Worm (Caenorhabditis elegans): ENCODE results near the gene sre-38.

Gene sre-38

DNA sequence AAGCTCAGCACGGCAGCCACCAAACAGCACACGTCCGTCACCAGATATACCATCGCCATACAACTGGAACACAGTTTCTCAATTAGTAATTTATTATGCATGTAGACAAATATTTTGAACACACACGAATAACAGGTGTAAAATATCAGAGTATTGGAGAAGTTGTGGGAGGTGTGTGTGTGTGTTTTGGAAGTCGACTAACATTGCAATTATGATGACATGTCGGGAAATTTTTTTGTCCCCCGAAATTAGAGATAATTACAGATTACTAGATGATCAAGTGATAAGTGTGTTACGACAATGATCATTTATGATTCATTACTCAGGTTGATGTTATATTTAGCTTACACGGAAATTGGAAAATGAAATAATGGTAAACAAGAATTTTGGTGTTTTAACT lies 27.6 kb upstream of the sre-38 start, which contains the start of gene Y57A10C.8:
TSS of gene Y57A10C.8 (minus strand) at position 101 of the 400 bp plus-strand sequence.
- TF ChIP-seq ama-1 (optimal IDR thresholded peaks at IDR 0.05), result no peak
- TF ChIP-seq unc-62 (GFP tag; optimal IDR thresholded peaks at IDR 0.05 in 1 of 2), result peak in 1 of 2 experiments; percentile 8
- TF ChIP-seq unc-62 (tag; optimal IDR thresholded peaks at IDR 0.05), result no peak

DNA sequence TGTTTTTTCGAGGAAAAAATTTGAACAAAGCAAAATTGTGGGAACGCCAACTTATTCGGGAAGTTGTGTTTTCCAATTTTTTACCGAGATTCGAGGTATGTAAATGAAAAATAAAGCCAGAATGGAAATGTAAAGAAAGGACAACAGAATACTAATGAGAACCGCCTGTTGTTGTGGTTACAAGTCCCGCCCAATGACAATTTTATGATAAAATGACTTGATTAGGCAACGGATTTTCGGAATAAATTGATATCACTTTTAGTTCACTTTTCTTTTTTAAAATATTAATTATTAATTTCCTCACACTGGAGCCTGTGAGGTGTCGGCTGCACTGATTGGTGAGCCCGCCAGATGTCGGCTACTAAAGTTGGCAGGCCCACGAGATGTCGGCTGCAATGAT lies 25.0 kb upstream of the sre-38 start, which contains the start of gene dct-12:
TSS of gene dct-12 (minus strand) at position 101 of the 400 bp plus-strand sequence.
- TF ChIP-seq Y48G9A.11 (GFP tag; IDR thresholded peaks at IDR 0.05) (no peak), unc-62 (GFP tag; optimal IDR thresholded peaks at IDR 0.05 in 1 of 2) (peak in 1 of 2 experiments; percentile 70), unc-62 (tag; optimal IDR thresholded peaks at IDR 0.05) (no peak)

DNA sequence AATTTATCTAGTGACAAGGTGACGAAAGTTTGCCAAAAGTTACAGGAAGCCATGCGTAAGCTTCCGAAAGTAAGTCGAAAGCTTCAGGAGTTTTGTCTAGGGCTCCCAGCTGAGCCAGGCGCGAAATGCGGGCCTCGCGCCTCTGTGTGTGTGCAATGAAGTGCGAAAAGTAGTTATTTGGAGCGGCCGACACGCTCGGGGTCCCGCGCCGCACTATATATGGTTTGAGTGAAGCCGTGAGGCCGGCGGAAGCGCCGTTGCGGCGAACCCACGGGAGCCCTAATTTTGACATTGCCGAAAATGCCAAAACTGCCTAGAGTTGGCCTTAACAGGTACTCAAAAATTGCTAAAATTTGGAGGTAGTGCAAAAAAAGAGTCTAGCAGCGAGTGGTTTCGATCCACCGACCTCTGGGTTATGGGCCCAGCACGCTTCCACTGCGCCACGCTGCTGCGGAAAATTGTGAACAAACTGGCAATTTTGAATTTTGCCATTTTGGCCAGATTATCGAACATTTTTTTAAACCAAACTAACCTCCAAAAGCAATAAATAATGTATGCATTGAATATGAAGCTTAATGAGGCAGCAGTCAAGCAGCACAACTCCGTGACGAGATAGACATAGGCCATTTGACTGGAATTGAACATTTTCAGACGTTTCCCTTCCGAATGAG lies 22.0 kb upstream of the sre-38 start:
- TF ChIP-seq pha-4 (GFP tag; IDR thresholded peaks at IDR 0.05) (peak; percentile 18; the same call in 1 of the 2 replicates), pha-4 (tag; optimal IDR thresholded peaks at IDR 0.05) (no peak), php-3 (GFP tag; IDR thresholded peaks at IDR 0.05) (no peak), F44E2.7 (GFP tag; IDR thresholded peaks at IDR 0.05) (no peak), nhr-11 (tag; optimal IDR thresholded peaks at IDR 0.05) (no peak), lin-15B (tag; optimal IDR thresholded peaks at IDR 0.05) (no peak), dmd-9 (GFP tag; IDR thresholded peaks at IDR 0.05) (0 out of 2 replicates have a peak, but pooled peaks have one; percentile 61), cey-2 (tag; optimal IDR thresholded peaks at IDR 0.05; ENCODE audit: borderline replicate concordance, insufficient read depth) (no peak), vab-7 (GFP tag; IDR thresholded peaks at IDR 0.05) (peak; percentile 42; the same call in 1 of the 2 replicates), saeg-2 (GFP tag; IDR thresholded peaks at IDR 0.05) (no peak), egl-43 (GFP tag; IDR thresholded peaks at IDR 0.05) (peak; percentile 57; the same call in 1 of the 2 replicates), dmd-8 (GFP tag; IDR thresholded peaks at IDR 0.05) (0 out of 2 replicates have a peak, but pooled peaks have one; percentile 47), ceh-82 (tag; optimal IDR thresholded peaks at IDR 0.05) (no peak), set-16 (GFP tag; IDR thresholded peaks at IDR 0.05) (peak; percentile 62), daf-8 (GFP tag; IDR thresholded peaks at IDR 0.05) (no peak), lim-7 (GFP tag; IDR thresholded peaks at IDR 0.05) (peak; percentile 63; the same call in 1 of the 2 replicates), Y75B8A.6 (GFP tag; IDR thresholded peaks at IDR 0.05) (no peak), daf-12 (tag; optimal IDR thresholded peaks at IDR 0.05) (no peak), aha-1 (tag) (no peak)

DNA sequence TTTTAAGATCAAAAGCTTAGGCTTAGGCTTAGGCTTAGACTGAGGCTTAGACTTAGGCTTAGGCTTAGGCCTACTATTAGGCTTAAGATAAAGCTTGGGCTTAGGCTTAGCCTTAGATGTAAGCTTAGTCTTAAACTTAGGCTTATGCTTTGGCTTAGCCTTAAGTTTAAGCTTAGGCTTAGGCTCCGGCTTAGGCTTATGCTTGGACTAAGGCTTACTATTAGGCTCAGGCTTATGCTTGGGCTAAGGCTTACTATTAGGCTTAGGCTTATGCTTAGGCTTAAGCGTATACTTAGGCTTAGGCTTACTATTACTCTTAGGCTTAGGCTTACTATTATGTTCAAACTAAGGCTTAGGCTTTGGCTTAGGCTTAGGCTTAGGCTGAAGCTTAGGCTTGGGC lies 20.7 kb upstream of the sre-38 start:
- TF ChIP-seq lim-7 (GFP tag; IDR thresholded peaks at IDR 0.05) (0 out of 2 replicates have a peak, but pooled peaks have one; percentile 32), aha-1 (tag) (no peak)

DNA sequence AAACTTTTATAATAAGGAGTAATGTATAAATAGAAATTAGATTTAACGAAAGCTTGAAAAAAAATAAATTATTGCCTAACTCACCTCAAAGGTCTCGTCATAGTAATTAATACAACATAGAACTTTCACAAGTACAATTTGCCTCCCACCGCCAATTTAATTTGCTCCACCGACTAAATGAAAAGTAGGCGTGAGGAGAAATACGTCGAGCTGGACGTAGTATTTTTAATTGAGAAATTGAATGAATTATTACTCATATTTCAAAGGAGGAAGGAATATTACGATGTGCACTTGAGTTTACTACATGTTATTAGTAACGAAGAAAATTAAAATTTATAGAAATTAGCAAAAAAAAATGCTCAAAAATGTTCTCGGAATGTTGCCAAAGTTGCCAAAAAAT lies 18.9 kb upstream of the sre-38 start, which contains the start of gene Y57A10C.9:
TSS of gene Y57A10C.9 (minus strand) at position 101 of the 400 bp plus-strand sequence.
- TF ChIP-seq dmd-6 (GFP tag; IDR thresholded peaks at IDR 0.05), result no peak
- no peak for TF ChIP-seq ztf-11 (tag; optimal IDR thresholded peaks at IDR 0.05)
- TF ChIP-seq madf-5 (GFP tag; IDR thresholded peaks at IDR 0.05), result no peak
- TF ChIP-seq lim-7 (GFP tag; IDR thresholded peaks at IDR 0.05), result no peak
- TF ChIP-seq gei-8 (GFP tag; optimal IDR thresholded peaks at IDR 0.05), result no peak
- no peak for TF ChIP-seq lsy-2 (tag; optimal IDR thresholded peaks at IDR 0.05)
- no peak for TF ChIP-seq daf-19 (GFP tag; conservative IDR thresholded peaks at IDR 0.05)
- TF ChIP-seq lin-39 (tag; optimal IDR thresholded peaks at IDR 0.05), result no peak
- no peak for TF ChIP-seq F26F4.8 (GFP tag; conservative IDR thresholded peaks at IDR 0.05)
- TF ChIP-seq nhr-102 (tag; optimal IDR thresholded peaks at IDR 0.05), result no peak
- no peak for TF ChIP-seq fkh-10 (GFP tag; optimal IDR thresholded peaks at IDR 0.05)
- TF ChIP-seq dve-1 (tag; optimal IDR thresholded peaks at IDR 0.05; ENCODE audit: insufficient read depth), result no peak
- TF ChIP-seq zip-11 (GFP tag; IDR thresholded peaks at IDR 0.05), result no peak
- no peak for TF ChIP-seq T20F7.1 (GFP tag; optimal IDR thresholded peaks at IDR 0.05)
- TF ChIP-seq unc-39 (tag; optimal IDR thresholded peaks at IDR 0.05), result no peak
- TF ChIP-seq F10B5.3 (tag; optimal IDR thresholded peaks at IDR 0.05), result no peak
- TF ChIP-seq zag-1 (tag; optimal IDR thresholded peaks at IDR 0.05), result no peak
- TF ChIP-seq F37D6.2 (tag; optimal IDR thresholded peaks at IDR 0.05), result no peak
